Worm (Caenorhabditis elegans) whole organism, late embryonic: ENCODE measurements around the gene nep-2.

Source experiments
- C38D4.7 ChIP-seq: fragments of 200-800 bp; sonication (Bioruptor generic); optimal IDR thresholded peaks from 2 replicates; lab custom pipeline; 2018; ENCODE audit warnings: mild to moderate bottlenecking, missing genetic modification characterization, moderate library complexity, missing compliant biosample characterization
- dmd-4 ChIP-seq: sonication (generic microtip); optimal IDR thresholded peaks from 2 replicates; lab custom pipeline; 2016; ENCODE audit warnings: borderline replicate concordance, missing genetic modification characterization, missing compliant biosample characterization
- fkh-6 ChIP-seq: sonication (generic microtip); optimal IDR thresholded peaks from 2 replicates; lab custom pipeline; 2016; ENCODE audit warnings: missing genetic modification characterization, missing compliant biosample characterization
- pag-3 ChIP-seq: sonication (generic microtip); optimal IDR thresholded peaks from 2 replicates; lab custom pipeline; 2016; ENCODE audit warnings: missing compliant biosample characterization, missing genetic modification characterization, borderline replicate concordance

DNA sequence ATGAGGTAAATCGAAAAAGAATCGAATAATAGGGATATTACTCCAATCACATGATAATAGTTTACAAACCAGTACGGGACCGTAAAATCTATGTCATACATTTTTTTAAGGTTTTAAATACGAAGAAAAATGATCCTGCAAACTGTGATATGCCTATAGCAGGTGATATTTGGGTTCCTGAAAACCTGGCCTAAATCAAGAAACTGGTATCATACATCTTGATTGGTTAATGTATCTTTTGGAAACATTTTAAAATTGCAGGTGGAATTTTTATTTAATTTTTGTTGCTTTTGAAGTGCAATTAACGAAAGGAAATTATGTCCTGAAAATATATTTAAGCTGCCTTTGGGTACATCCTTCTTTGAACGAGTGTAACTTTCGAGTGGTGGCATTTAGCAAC is 25.3 kb downstream of the nep-2 start, which contains the start of gene sri-61:
- TF ChIP-seq fkh-6 (tag; lab: Kevin White, UChicago): no peak
- no peak for TF ChIP-seq C38D4.7 (GFP tag; lab: Kevin White, UChicago)
- TF ChIP-seq dmd-4: no peak
- TF ChIP-seq pag-3: no peak
